Worm (Caenorhabditis elegans): ENCODE measurements around the gene exc-6.

DNA sequence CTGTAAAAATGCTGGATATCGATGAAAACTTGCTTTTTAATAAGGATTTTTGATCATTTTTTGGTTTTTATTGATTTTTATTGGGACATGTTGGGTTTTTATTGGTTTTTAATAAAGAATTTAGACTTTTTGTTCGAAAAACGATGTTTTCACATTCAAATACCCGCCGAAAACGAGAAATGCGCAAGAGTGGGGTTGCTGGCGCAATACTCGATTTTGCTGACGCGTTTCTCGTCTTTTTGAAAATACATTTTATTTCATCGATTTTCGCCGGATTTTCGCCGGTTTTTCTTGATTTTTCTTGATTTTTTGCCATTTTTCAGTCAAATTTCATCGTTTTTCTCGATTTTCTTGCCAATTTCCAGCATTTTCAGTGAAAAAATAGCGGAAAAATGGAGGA is 39.8 kb downstream of the exc-6 start, which contains the start of gene smr-1:
- TF ChIP-seq hlh-11 (tag; optimal IDR thresholded peaks at IDR 0.05) (peak; percentile 58), daf-19 (GFP tag; conservative IDR thresholded peaks at IDR 0.05) (no peak), unc-62 (GFP tag; optimal IDR thresholded peaks at IDR 0.05 in 1 of 2) (peak in 1 of 2 experiments; percentile 81), unc-62 (tag; optimal IDR thresholded peaks at IDR 0.05) (no peak), ceh-32 (tag; optimal IDR thresholded peaks at IDR 0.05; ENCODE audit: poor library complexity) (no peak), aly-2 (tag; optimal IDR thresholded peaks at IDR 0.05) (no peak), mdl-1 (tag; optimal IDR thresholded peaks at IDR 0.05) (no peak)
